Fruit fly (Drosophila melanogaster) whole organism, embryonic: ENCODE results near the gene CG14332.

ENCODE experiments used
- B-H1 ChIP-seq: fragments of 200-800 bp; sonication (Bioruptor generic); IDR thresholded peaks from 3 replicates; pipeline ENCODE4 v1.3.6; 2022; ENCODE audit warnings: missing biosample characterization, missing genetic modification characterization
- B-H2 ChIP-seq: fragments of 200-800 bp; sonication (Bioruptor generic); optimal IDR thresholded peaks from 2 replicates; lab custom pipeline; 2018; ENCODE audit warnings: missing biosample characterization, mild to moderate bottlenecking, missing genetic modification characterization
- CG11085 ChIP-seq: fragments of 200-800 bp; sonication (Bioruptor generic); IDR thresholded peaks from 2 replicates; pipeline ENCODE4 v1.3.6; 2022; ENCODE audit warnings: missing biosample characterization, missing genetic modification characterization
- CG1233 ChIP-seq: fragments of 200-800 bp; sonication (Bioruptor generic); optimal IDR thresholded peaks from 4 replicates; lab custom pipeline; 2018; ENCODE audit warnings: missing biosample characterization, mild to moderate bottlenecking, missing genetic modification characterization
- CG13287 ChIP-seq: fragments of 200-800 bp; sonication (Bioruptor generic); IDR thresholded peaks from 2 replicates; pipeline ENCODE4 v1.3.6; 2022; ENCODE audit warnings: missing biosample characterization, missing genetic modification characterization; ENCODE audit not compliant: partially characterized antibody
- CG13296 ChIP-seq: fragments of 200-800 bp; sonication (Bioruptor generic); optimal IDR thresholded peaks from 3 replicates; lab custom pipeline; 2018; ENCODE audit warnings: missing biosample characterization, mild to moderate bottlenecking, missing genetic modification characterization
- CG13424 ChIP-seq: fragments of 200-800 bp; sonication (Bioruptor generic); optimal IDR thresholded peaks from 2 replicates; lab custom pipeline; 2019; ENCODE audit warnings: missing biosample characterization, mild to moderate bottlenecking, missing genetic modification characterization, moderate library complexity
- CG13894 ChIP-seq: fragments of 200-800 bp; sonication (Bioruptor generic); optimal IDR thresholded peaks from 3 replicates; lab custom pipeline; 2018; ENCODE audit warnings: missing biosample characterization, mild to moderate bottlenecking, missing genetic modification characterization, moderate library complexity
- CG2116 ChIP-seq: fragments of 200-800 bp; sonication (Bioruptor generic); optimal IDR thresholded peaks from 3 replicates; lab custom pipeline; 2018; ENCODE audit warnings: missing biosample characterization, mild to moderate bottlenecking, missing genetic modification characterization
- CG2120 ChIP-seq: fragments of 200-800 bp; sonication (Bioruptor generic); optimal IDR thresholded peaks from 3 replicates; lab custom pipeline; 2016; ENCODE audit warnings: missing biosample characterization, missing genetic modification characterization
- CG2199 ChIP-seq: fragments of 200-800 bp; sonication (Bioruptor generic); IDR thresholded peaks from 3 replicates; pipeline ENCODE4 v1.3.6; 2022; ENCODE audit warnings: missing biosample characterization, missing genetic modification characterization
- CG30020 ChIP-seq: fragments of 200-800 bp; optimal IDR thresholded peaks from 2 replicates; lab custom pipeline; 2019; ENCODE audit warnings: missing biosample characterization, mild to moderate bottlenecking, missing genetic modification characterization, moderate library complexity
- CG34224 ChIP-seq: fragments of 200-800 bp; sonication (Bioruptor generic); IDR thresholded peaks from 3 replicates; pipeline ENCODE4 v1.3.6; 2022; ENCODE audit warnings: missing biosample characterization, missing genetic modification characterization; ENCODE audit not compliant: partially characterized antibody
- CG43689 ChIP-seq: fragments of 200-800 bp; sonication (Bioruptor generic); IDR thresholded peaks from 2 replicates; pipeline ENCODE4 v1.3.6; 2022; ENCODE audit warnings: missing biosample characterization, missing genetic modification characterization
- CG5180 ChIP-seq: fragments of 200-800 bp; sonication (Bioruptor generic); optimal IDR thresholded peaks from 3 replicates; lab custom pipeline; 2017; ENCODE audit warnings: missing biosample characterization, missing genetic modification characterization, mild to moderate bottlenecking, moderate library complexity, missing genetic modification reagents
- CG6854 ChIP-seq: fragments of 200-800 bp; sonication (Bioruptor generic); optimal IDR thresholded peaks from 3 replicates; lab custom pipeline; 2017; ENCODE audit warnings: missing biosample characterization, mild to moderate bottlenecking, missing genetic modification characterization
- CG7556 ChIP-seq: fragments of 200-800 bp; sonication (Bioruptor generic); optimal IDR thresholded peaks from 2 replicates; lab custom pipeline; 2017; ENCODE audit warnings: missing biosample characterization, mild to moderate bottlenecking, missing genetic modification characterization
- CG8290 ChIP-seq, 3 experiments: fragments of 200-800 bp; sonication (Bioruptor generic); optimal IDR thresholded peaks; 2 replicates each; lab custom pipeline; 2016 to 2019; ENCODE audit warnings: missing biosample characterization in 3 of 3, missing genetic modification characterization in 3 of 3, mild to moderate bottlenecking in 2 of 3, moderate library complexity in 1 of 3
- CG8359 ChIP-seq: fragments of 200-800 bp; sonication (Bioruptor generic); optimal IDR thresholded peaks from 2 replicates; lab custom pipeline; 2017; ENCODE audit warnings: missing biosample characterization, mild to moderate bottlenecking, missing genetic modification characterization, borderline replicate concordance
- CG9437 ChIP-seq: fragments of 200-800 bp; sonication (Bioruptor generic); optimal IDR thresholded peaks from 2 replicates; lab custom pipeline; 2018; ENCODE audit warnings: missing biosample characterization, mild to moderate bottlenecking, missing genetic modification characterization
- CG9876 ChIP-seq: fragments of 200-800 bp; sonication (Bioruptor generic); optimal IDR thresholded peaks from 2 replicates; lab custom pipeline; 2016; ENCODE audit warnings: missing biosample characterization, missing genetic modification characterization
- CTCF ChIP-seq: fragments of 200-800 bp; sonication (Bioruptor generic); optimal IDR thresholded peaks from 2 replicates; lab custom pipeline; 2017; ENCODE audit warnings: missing biosample characterization, mild to moderate bottlenecking, missing genetic modification characterization, moderate library complexity
- Dfd ChIP-seq, 2 experiments: fragments of >200 bp; optimal IDR thresholded peaks; 2 replicates each; lab custom pipeline; 2017; ENCODE audit warnings: missing biosample characterization in 2 of 2, missing genetic modification characterization in 2 of 2
- Elba2 ChIP-seq: fragments of 200-800 bp; sonication (Bioruptor generic); optimal IDR thresholded peaks from 3 replicates; lab custom pipeline; 2016; ENCODE audit warnings: missing biosample characterization, missing genetic modification characterization
- Fer1 ChIP-seq: fragments of 200-800 bp; sonication (Bioruptor generic); optimal IDR thresholded peaks from 2 replicates; lab custom pipeline; 2017; ENCODE audit warnings: missing biosample characterization, mild to moderate bottlenecking, missing genetic modification characterization
- Kr ChIP-seq: fragments of 200-800 bp; sonication (Bioruptor generic); optimal IDR thresholded peaks from 2 replicates; lab custom pipeline; 2017; ENCODE audit warnings: missing biosample characterization, mild to moderate bottlenecking, missing genetic modification characterization
- Mad ChIP-seq: fragments of 200-800 bp; sonication (Bioruptor generic); optimal IDR thresholded peaks from 2 replicates; lab custom pipeline; 2016; ENCODE audit warnings: missing biosample characterization, missing genetic modification characterization
- Nf-YB ChIP-seq: fragments of 200-800 bp; sonication (Bioruptor generic); optimal IDR thresholded peaks from 3 replicates; lab custom pipeline; 2019; ENCODE audit warnings: missing biosample characterization, mild to moderate bottlenecking, missing genetic modification characterization, moderate library complexity
- Rfx ChIP-seq: fragments of 200-800 bp; sonication (Bioruptor generic); IDR thresholded peaks from 2 replicates; pipeline ENCODE4 v1.3.6; 2022; ENCODE audit warnings: missing biosample characterization, missing genetic modification characterization
- Sin3A ChIP-seq: fragments of >200 bp; optimal IDR thresholded peaks from 2 replicates; lab custom pipeline; 2018
- Sox102F ChIP-seq: fragments of 200-800 bp; sonication (Bioruptor generic); optimal IDR thresholded peaks from 2 replicates; lab custom pipeline; 2018; ENCODE audit warnings: missing biosample characterization, mild to moderate bottlenecking, missing genetic modification characterization, moderate library complexity
- Vsx1 ChIP-seq: fragments of 200-800 bp; sonication (Bioruptor generic); optimal IDR thresholded peaks from 2 replicates; lab custom pipeline; 2017; ENCODE audit warnings: missing biosample characterization, mild to moderate bottlenecking, missing genetic modification characterization, missing genetic modification reagents
- ci ChIP-seq: fragments of 200-800 bp; sonication (Bioruptor generic); IDR thresholded peaks from 3 replicates; pipeline ENCODE4 v1.3.6; 2022; ENCODE audit warnings: missing biosample characterization, missing genetic modification characterization
- da ChIP-seq: fragments of 200-800 bp; sonication (Bioruptor generic); optimal IDR thresholded peaks from 2 replicates; lab custom pipeline; 2016; ENCODE audit warnings: missing biosample characterization, missing genetic modification characterization
- dati ChIP-seq: fragments of 200-800 bp; sonication (Bioruptor generic); IDR thresholded peaks from 2 replicates; pipeline ENCODE4 v1.3.6; 2022; ENCODE audit warnings: missing biosample characterization, missing genetic modification characterization
- gcm2 ChIP-seq: fragments of 200-800 bp; sonication (Bioruptor generic); optimal IDR thresholded peaks from 2 replicates; lab custom pipeline; 2016; ENCODE audit warnings: missing biosample characterization, missing genetic modification characterization
- mam ChIP-seq: fragments of 200-800 bp; sonication (Bioruptor generic); optimal IDR thresholded peaks from 3 replicates; lab custom pipeline; 2016; ENCODE audit warnings: missing biosample characterization, missing genetic modification characterization
- mirr ChIP-seq: fragments of 200-800 bp; sonication (Bioruptor generic); optimal IDR thresholded peaks from 3 replicates; lab custom pipeline; 2018; ENCODE audit warnings: missing biosample characterization, mild to moderate bottlenecking, missing genetic modification characterization
- nmo ChIP-seq: fragments of 200-800 bp; sonication (Bioruptor generic); optimal IDR thresholded peaks from 2 replicates; lab custom pipeline; 2018; ENCODE audit warnings: missing biosample characterization, mild to moderate bottlenecking, missing genetic modification characterization, moderate library complexity
- peb ChIP-seq: fragments of 200-800 bp; sonication (Bioruptor generic); IDR thresholded peaks from 2 replicates; pipeline ENCODE4 v1.3.6; 2022; ENCODE audit warnings: missing biosample characterization, missing genetic modification characterization
- psq ChIP-seq: fragments of 200-800 bp; sonication (Bioruptor generic); optimal IDR thresholded peaks from 2 replicates; lab custom pipeline; 2017; ENCODE audit warnings: missing biosample characterization, missing genetic modification characterization
- schlank ChIP-seq: fragments of 200-800 bp; sonication (Bioruptor generic); optimal IDR thresholded peaks from 2 replicates; lab custom pipeline; 2018; ENCODE audit warnings: missing biosample characterization, mild to moderate bottlenecking, missing genetic modification characterization
- sim ChIP-seq: fragments of 200-800 bp; sonication (Bioruptor generic); IDR thresholded peaks from 2 replicates; pipeline ENCODE4 v1.3.6; 2022; ENCODE audit warnings: missing biosample characterization, missing genetic modification characterization
- sima ChIP-seq: fragments of 200-800 bp; sonication (Bioruptor generic); optimal IDR thresholded peaks from 2 replicates; lab custom pipeline; 2016; ENCODE audit warnings: missing biosample characterization, missing genetic modification characterization
- slbo ChIP-seq: fragments of 200-800 bp; sonication (Bioruptor generic); IDR thresholded peaks from 2 replicates; pipeline ENCODE4 v1.3.6; 2022; ENCODE audit warnings: missing biosample characterization, missing genetic modification characterization
- stc ChIP-seq: fragments of 200-800 bp; sonication (Bioruptor generic); IDR thresholded peaks from 2 replicates; pipeline ENCODE4 v1.3.6; 2022; ENCODE audit warnings: missing biosample characterization, missing genetic modification characterization
- tin ChIP-seq: fragments of 200-800 bp; sonication (Bioruptor generic); optimal IDR thresholded peaks from 3 replicates; lab custom pipeline; 2016; ENCODE audit warnings: missing biosample characterization, missing genetic modification characterization
- tna ChIP-seq: fragments of 200-800 bp; sonication (Bioruptor generic); IDR thresholded peaks from 2 replicates; pipeline ENCODE4 v1.3.6; 2022; ENCODE audit warnings: missing biosample characterization, missing genetic modification characterization; ENCODE audit not compliant: partially characterized antibody
- unc-4 ChIP-seq: fragments of 200-800 bp; sonication (Bioruptor generic); IDR thresholded peaks from 2 replicates; pipeline ENCODE4 v1.3.6; 2022; ENCODE audit warnings: missing biosample characterization, missing genetic modification characterization; ENCODE audit not compliant: partially characterized antibody
- vvl ChIP-seq: fragments of 200-800 bp; sonication (Bioruptor generic); IDR thresholded peaks from 2 replicates; pipeline ENCODE4 v1.3.6; 2022; ENCODE audit warnings: missing biosample characterization, missing genetic modification characterization

The CG14332 gene

dm6 chr3R:17385329-17386019, 36.5 kb downstream of the CG14332 start (continued):
- no peak for TF ChIP-seq Dfd (GFP tag; optimal IDR thresholded peaks at IDR 0.05; lab: Kevin White, UChicago)
- TF ChIP-seq CTCF, result no peak
- TF ChIP-seq nmo (GFP tag; lab: Kevin White, UChicago), result peak; percentile 35
- TF ChIP-seq schlank, result peak; percentile 5
- no peak for TF ChIP-seq sima (GFP tag; lab: Kevin White, UChicago)
- TF ChIP-seq CG8290 (GFP tag; optimal IDR thresholded peaks at IDR 0.05; lab: Kevin White, UChicago), result peak; percentile 61
- TF ChIP-seq CG8290 (tag; optimal IDR thresholded peaks at IDR 0.05; lab: Kevin White, UChicago), result peak in 1 of 2 experiments; percentile 85
- peak; percentile 27 for TF ChIP-seq CG5180 (GFP tag; lab: Kevin White, UChicago)
- peak; percentile 61 for TF ChIP-seq CG13424 (tag; lab: Kevin White, UChicago)
- peak; percentile 99 for TF ChIP-seq CG2116 (GFP tag; lab: Kevin White, UChicago)
- TF ChIP-seq Vsx1 (GFP tag; lab: Kevin White, UChicago), result peak; percentile 95
- TF ChIP-seq B-H2 (GFP tag; lab: Kevin White, UChicago), result peak; percentile 90
- peak; percentile 69 for TF ChIP-seq tin (GFP tag; lab: Kevin White, UChicago)
- TF ChIP-seq Sox102F (GFP tag; lab: Kevin White, UChicago), result peak; percentile 44
- TF ChIP-seq B-H1 (GFP tag; lab: Robert Waterston, UW), result no peak; the same call in 2 of the 3 replicates
- no peak for TF ChIP-seq CG43689 (GFP tag; lab: Robert Waterston, UW)
- TF ChIP-seq CG2120, result peak; percentile 83
- 0 out of 2 replicates have a peak, but pooled peaks have one; percentile 15 for TF ChIP-seq stc
- peak; percentile 9 for TF ChIP-seq CG8359 (GFP tag; lab: Kevin White, UChicago)
- TF ChIP-seq peb (GFP tag; lab: Robert Waterston, UW), result no peak
- TF ChIP-seq psq (GFP tag; lab: Kevin White, UChicago), result no peak
- TF ChIP-seq unc-4 (GFP tag; lab: Robert Waterston, UW), result peak; percentile 46; the same call in 1 of the 2 replicates
- TF ChIP-seq vvl (GFP tag; lab: Robert Waterston, UW), result peak; percentile 91
- no peak for TF ChIP-seq sim (GFP tag; lab: Robert Waterston, UW)
- no peak for TF ChIP-seq da (GFP tag; lab: Kevin White, UChicago)
- peak; percentile 55 for TF ChIP-seq Mad (GFP tag; lab: Kevin White, UChicago)
- no peak; the same call in 1 of the 2 replicates for TF ChIP-seq dati (GFP tag; lab: Robert Waterston, UW)
- peak; percentile 34 for TF ChIP-seq Elba2
- peak; percentile 70 for TF ChIP-seq Rfx (GFP tag; lab: Robert Waterston, UW)
- TF ChIP-seq Kr (GFP tag; lab: Kevin White, UChicago), result no peak
- TF ChIP-seq ci (GFP tag; lab: Robert Waterston, UW), result peak; percentile 85
- no peak; the same call in 1 of the 2 replicates for TF ChIP-seq tna (GFP tag; lab: Robert Waterston, UW)
- peak; percentile 84 for TF ChIP-seq mam (GFP tag; lab: Kevin White, UChicago)
- TF ChIP-seq CG1233 (GFP tag; lab: Kevin White, UChicago), result peak; percentile 9
- peak; percentile 58 for TF ChIP-seq slbo (GFP tag; lab: Robert Waterston, UW)
- TF ChIP-seq CG13296, result peak; percentile 50
- 0 out of 3 replicates have a peak, but pooled peaks have one; percentile 27 for TF ChIP-seq CG2199 (GFP tag; lab: Robert Waterston, UW)
- no peak for TF ChIP-seq Nf-YB
- peak; percentile 64 for TF ChIP-seq CG13287 (GFP tag; lab: Robert Waterston, UW)
- TF ChIP-seq gcm2, result peak; percentile 3
- TF ChIP-seq mirr, result peak; percentile 24
- peak; percentile 37 for TF ChIP-seq CG7556 (GFP tag; lab: Kevin White, UChicago)
- no peak for TF ChIP-seq CG9876 (GFP tag; lab: Kevin White, UChicago)
- TF ChIP-seq CG11085 (GFP tag; lab: Robert Waterston, UW), result no peak
- TF ChIP-seq CG30020, result peak; percentile 31
- peak; percentile 55 for TF ChIP-seq Fer1
- peak; percentile 40; the same call in 1 of the 3 replicates for TF ChIP-seq CG34224 (GFP tag; lab: Robert Waterston, UW)
- TF ChIP-seq CG9437 (GFP tag; lab: Kevin White, UChicago), result peak; percentile 55
- peak; percentile 73 for TF ChIP-seq CG13894 (tag; lab: Kevin White, UChicago)
- peak; percentile 63 for TF ChIP-seq Sin3A (lab: Kevin White, UChicago)
- TF ChIP-seq CG6854 (GFP tag; lab: Kevin White, UChicago), result peak; percentile 60
